Fruit fly (Drosophila melanogaster): ENCODE data around the gene betaTub85D.

betaTub85D gene

dm6 chr3R:9404104-9404512, 6.0 kb downstream of the betaTub85D start, which contains the start of the genes CG9356, BBIP1 and CG8135 (continued):
- TF ChIP-seq pnt (GFP tag; optimal IDR thresholded peaks at IDR 0.05) (peak; percentile 67), Dip3 (GFP tag; optimal IDR thresholded peaks at IDR 0.05) (peak; percentile 81), gfzf (GFP tag; optimal IDR thresholded peaks at IDR 0.05) (peak; percentile 98)

- TF ChIP-seq twi (tag; optimal IDR thresholded peaks at IDR 0.05) = peak; percentile 92
- TF ChIP-seq ttk (GFP tag; IDR thresholded peaks at IDR 0.05) = peak; percentile 95
- peak; percentile 87 for TF ChIP-seq D19B (GFP tag; optimal IDR thresholded peaks at IDR 0.05)
- peak; percentile 86 for TF ChIP-seq ap (GFP tag; IDR thresholded peaks at IDR 0.05)
- peak; percentile 96 for TF ChIP-seq CG9609 (GFP tag; optimal IDR thresholded peaks at IDR 0.05)
- TF ChIP-seq nom (GFP tag; optimal IDR thresholded peaks at IDR 0.05) = peak; percentile 90
- TF ChIP-seq Lim3 (GFP tag; IDR thresholded peaks at IDR 0.05) = peak; percentile 62; the same call in 1 of the 2 replicates
- peak; percentile 91 for TF ChIP-seq hkb (optimal IDR thresholded peaks at IDR 0.05)
- TF ChIP-seq hkb (GFP tag; IDR thresholded peaks at IDR 0.05) = peak; percentile 93
- peak; percentile 61 for TF ChIP-seq knrl (GFP tag; IDR thresholded peaks at IDR 0.05; ENCODE audit: partially characterized antibody)
- TF ChIP-seq CG10321 (GFP tag; IDR thresholded peaks at IDR 0.05) = peak; percentile 70
- peak; percentile 33 for TF ChIP-seq Tbp (GFP tag; optimal IDR thresholded peaks at IDR 0.05)
- peak; percentile 95 for TF ChIP-seq gro (GFP tag; optimal IDR thresholded peaks at IDR 0.05)
- peak; percentile 97 for TF ChIP-seq CG12942 (GFP tag; optimal IDR thresholded peaks at IDR 0.05)
- TF ChIP-seq stc (GFP tag; IDR thresholded peaks at IDR 0.05) = peak; percentile 93
- peak; percentile 86 for TF ChIP-seq Six4 (GFP tag; optimal IDR thresholded peaks at IDR 0.05)
- TF ChIP-seq org-1 (GFP tag; optimal IDR thresholded peaks at IDR 0.05) = peak; percentile 88
- TF ChIP-seq phol (tag; optimal IDR thresholded peaks at IDR 0.05) = peak; percentile 95
- TF ChIP-seq CG2875 (GFP tag; optimal IDR thresholded peaks at IDR 0.05) = peak; percentile 89
- TF ChIP-seq Hmx (GFP tag; optimal IDR thresholded peaks at IDR 0.05) = peak; percentile 89
- peak; percentile 98 for TF ChIP-seq ken (GFP tag; IDR thresholded peaks at IDR 0.05)
- peak; percentile 69 for TF ChIP-seq amos (GFP tag; IDR thresholded peaks at IDR 0.05; ENCODE audit: partially characterized antibody)
- peak; percentile 92 for TF ChIP-seq dmrt11E (tag; optimal IDR thresholded peaks at IDR 0.05)
- no peak for TF ChIP-seq nau (GFP tag; optimal IDR thresholded peaks at IDR 0.05)
- TF ChIP-seq CG15269 (tag; optimal IDR thresholded peaks at IDR 0.05) = peak; percentile 95
- TF ChIP-seq CG7963 (GFP tag; IDR thresholded peaks at IDR 0.05; ENCODE audit: partially characterized antibody) = no peak
- TF ChIP-seq luna (GFP tag; optimal IDR thresholded peaks at IDR 0.05) = peak; percentile 94
- peak; percentile 99 for TF ChIP-seq Med (GFP tag)
- peak; percentile 61 for TF ChIP-seq Bgb (GFP tag; IDR thresholded peaks at IDR 0.05; ENCODE audit: partially characterized antibody)
- peak; percentile 98 for TF ChIP-seq HmgZ (tag; optimal IDR thresholded peaks at IDR 0.05)
- TF ChIP-seq Max (GFP tag; optimal IDR thresholded peaks at IDR 0.05) = peak; percentile 98
- TF ChIP-seq CG11093 (GFP tag; IDR thresholded peaks at IDR 0.05) = peak; percentile 88
- TF ChIP-seq sens (GFP tag) = peak; percentile 98
- TF ChIP-seq CG9437 (GFP tag; optimal IDR thresholded peaks at IDR 0.05) = peak; percentile 82
- TF ChIP-seq CG1233 (GFP tag; optimal IDR thresholded peaks at IDR 0.05) = peak; percentile 96
- TF ChIP-seq cad (GFP tag; optimal IDR thresholded peaks at IDR 0.05) = no peak
- TF ChIP-seq TFAM (GFP tag; optimal IDR thresholded peaks at IDR 0.05) = peak; percentile 17
- TF ChIP-seq Deaf1 (tag; optimal IDR thresholded peaks at IDR 0.05) = peak; percentile 75
- peak; percentile 95 for TF ChIP-seq CG12155 (GFP tag; optimal IDR thresholded peaks at IDR 0.05)
- TF ChIP-seq tgo (GFP tag; IDR thresholded peaks at IDR 0.05) = peak; percentile 96
- peak; percentile 73 for TF ChIP-seq CG31365 (tag; optimal IDR thresholded peaks at IDR 0.05)
- TF ChIP-seq Gug (GFP tag; IDR thresholded peaks at IDR 0.05) = peak; percentile 98
- TF ChIP-seq chm (GFP tag; IDR thresholded peaks at IDR 0.05) = peak; percentile 94
- TF ChIP-seq croc (GFP tag; conservative IDR thresholded peaks at IDR 0.05) = peak; percentile 87
- TF ChIP-seq CG14050 (GFP tag; IDR thresholded peaks at IDR 0.05) = peak; percentile 85
- TF ChIP-seq cwo (GFP tag; optimal IDR thresholded peaks at IDR 0.05) = peak; percentile 89
- peak; percentile 88 for TF ChIP-seq Sin3A (optimal IDR thresholded peaks at IDR 0.05)
Measured at dm6 chr3R:9401127-9401603, 8.9 kb downstream of the betaTub85D start, which contains the start of the genes RpL34b and CG8132. Gene RpL34b (minus strand): TSS chr3R:9401226. Gene CG8132 (plus strand): TSS chr3R:9401495.

Data from whole organism, embryonic.